Worm (Caenorhabditis elegans): Measurements from ENCODE around the gene AH10.4.
A peak's percentile ranks its signal among the peaks of the same experiment; 100 is the strongest.
"Not testable (repeated sequence)": the region's sequence is repeated elsewhere in the genome, so short reads cannot be mapped to it uniquely, and the experiment has no call there.

Gene AH10.4

ce11 chrV:14137766-14138165 is at the start of gene AH10.4:
TSS of gene AH10.4 (minus strand) at chrV:14137866.
- not testable (repeated sequence) for TF ChIP-seq W03F9.2, him-1, dao-5 (tag; optimal IDR thresholded peaks at IDR 0.05)

- TF ChIP-seq W03F9.2 (tag; optimal IDR thresholded peaks at IDR 0.05) = no peak
- no peak for TF ChIP-seq him-1 (tag; optimal IDR thresholded peaks at IDR 0.05)
- no peak for TF ChIP-seq dao-5 (tag; optimal IDR thresholded peaks at IDR 0.05)
Measured at ce11 chrV:14187104-14187503, 49.4 kb upstream of the AH10.4 start.

ce11 chrV:14185438-14185837 is 47.8 kb upstream of the AH10.4 start, which contains the start of the genes trm-1 and ints-2:
TSS of gene trm-1 (minus strand) at chrV:14185612.
TSS of gene ints-2 (plus strand) at chrV:14185686.
- TF ChIP-seq him-1 (tag; optimal IDR thresholded peaks at IDR 0.05) = no peak
- TF ChIP-seq dao-5 (tag; optimal IDR thresholded peaks at IDR 0.05) = no peak
- TF ChIP-seq W03F9.2 (tag; optimal IDR thresholded peaks at IDR 0.05) = peak; percentile 60

ce11 chrV:14182860-14183259 is 45.2 kb upstream of the AH10.4 start, which contains the start of gene cest-2.3:
TSS of gene cest-2.3 (minus strand) at chrV:14182960.
- TF ChIP-seq W03F9.2 (tag; optimal IDR thresholded peaks at IDR 0.05) (no peak), dao-5 (tag; optimal IDR thresholded peaks at IDR 0.05) (no peak), him-1 (tag; optimal IDR thresholded peaks at IDR 0.05) (no peak)

- no peak for TF ChIP-seq him-1 (tag; optimal IDR thresholded peaks at IDR 0.05)
- no peak for TF ChIP-seq W03F9.2 (tag; optimal IDR thresholded peaks at IDR 0.05)
- no peak for TF ChIP-seq dao-5 (tag; optimal IDR thresholded peaks at IDR 0.05)
Measured at ce11 chrV:14179947-14180346, 42.3 kb upstream of the AH10.4 start, which contains the start of gene ZC376.8. TSS of gene ZC376.8 (plus strand) at chrV:14180247.

ce11 chrV:14177657-14178129 is 40.0 kb upstream of the AH10.4 start, which contains the start of gene ceh-74:
TSS of gene ceh-74 (plus strand) at chrV:14178079.
- TF ChIP-seq W03F9.2 (tag; optimal IDR thresholded peaks at IDR 0.05) (no peak), dao-5 (tag; optimal IDR thresholded peaks at IDR 0.05) (no peak), him-1 (tag; optimal IDR thresholded peaks at IDR 0.05) (no peak)

- TF ChIP-seq dao-5 (tag; optimal IDR thresholded peaks at IDR 0.05) (no peak), him-1 (tag; optimal IDR thresholded peaks at IDR 0.05) (no peak), W03F9.2 (tag; optimal IDR thresholded peaks at IDR 0.05) (no peak)
Measured at ce11 chrV:14176572-14176971, 38.9 kb upstream of the AH10.4 start.

ce11 chrV:14175216-14175615 is 37.5 kb upstream of the AH10.4 start, which contains the start of gene cest-2.2:
TSS of gene cest-2.2 (minus strand) at chrV:14175355.
- no peak for TF ChIP-seq him-1 (tag; optimal IDR thresholded peaks at IDR 0.05)
- no peak for TF ChIP-seq dao-5 (tag; optimal IDR thresholded peaks at IDR 0.05)
- no peak for TF ChIP-seq W03F9.2 (tag; optimal IDR thresholded peaks at IDR 0.05)

- no peak for TF ChIP-seq W03F9.2 (tag; optimal IDR thresholded peaks at IDR 0.05)
- no peak for TF ChIP-seq him-1 (tag; optimal IDR thresholded peaks at IDR 0.05)
- no peak for TF ChIP-seq dao-5 (tag; optimal IDR thresholded peaks at IDR 0.05)
Measured at ce11 chrV:14171284-14171683, 33.6 kb upstream of the AH10.4 start, which contains the start of gene cest-2.1. TSS of gene cest-2.1 (minus strand) at chrV:14171481.

ce11 chrV:14167629-14168028 is 30.0 kb upstream of the AH10.4 start, which contains the start of gene ocam-1:
TSS of gene ocam-1 (minus strand) at chrV:14167729.
- no peak for TF ChIP-seq W03F9.2 (tag; optimal IDR thresholded peaks at IDR 0.05)

ce11 chrV:14166630-14167029 is 29.0 kb upstream of the AH10.4 start, which contains the start of gene cest-1.1:
TSS of gene cest-1.1 (minus strand) at chrV:14166730.
- no peak for TF ChIP-seq dao-5 (tag; optimal IDR thresholded peaks at IDR 0.05)
- TF ChIP-seq W03F9.2 (tag; optimal IDR thresholded peaks at IDR 0.05) = no peak
- no peak for TF ChIP-seq him-1 (tag; optimal IDR thresholded peaks at IDR 0.05)

ce11 chrV:14165745-14166144 is 28.1 kb upstream of the AH10.4 start:
- TF ChIP-seq W03F9.2 (tag; optimal IDR thresholded peaks at IDR 0.05) (no peak), him-1 (tag; optimal IDR thresholded peaks at IDR 0.05) (no peak), dao-5 (tag; optimal IDR thresholded peaks at IDR 0.05) (no peak)

- TF ChIP-seq him-1 (tag; optimal IDR thresholded peaks at IDR 0.05) = no peak
- TF ChIP-seq dao-5 (tag; optimal IDR thresholded peaks at IDR 0.05) = no peak
- TF ChIP-seq W03F9.2 (tag; optimal IDR thresholded peaks at IDR 0.05) = no peak
Measured at ce11 chrV:14162959-14163548, 25.4 kb upstream of the AH10.4 start, which contains the start of gene srd-26. TSS of gene srd-26 (minus strand) at chrV:14163009.

ce11 chrV:14160698-14161097 is 23.0 kb upstream of the AH10.4 start, which contains the start of gene cest-1.2:
TSS of gene cest-1.2 (minus strand) at chrV:14160862.
- TF ChIP-seq him-1 (tag; optimal IDR thresholded peaks at IDR 0.05) (no peak), dao-5 (tag; optimal IDR thresholded peaks at IDR 0.05) (no peak), W03F9.2 (tag; optimal IDR thresholded peaks at IDR 0.05) (no peak)
